Worm (Caenorhabditis elegans) whole organism, young adult: ENCODE results near the gene nlp-81.
A peak's percentile ranks its signal among the peaks of the same experiment; 100 is the strongest.
"Not testable (repeated sequence)": the region's sequence is repeated elsewhere in the genome, so short reads cannot be mapped to it uniquely, and the experiment has no call there.

Experiments used
- B0035.1 ChIP-seq: sonication (generic microtip); optimal IDR thresholded peaks from 2 replicates; lab custom pipeline; 2016; ENCODE audit warnings: missing genetic modification characterization, mild to moderate bottlenecking, missing compliant biosample characterization, missing genotype, missing genetic modification reagents
- C17E4.6 ChIP-seq: fragments of 200-800 bp; sonication (Bioruptor generic); IDR thresholded peaks from 2 replicates; pipeline ENCODE4 v1.3.6; 2022; ENCODE audit warnings: missing genetic modification reagents, missing genetic modification characterization, missing compliant biosample characterization
- F37B4.10 ChIP-seq: fragments of 200-800 bp; sonication (Bioruptor generic); IDR thresholded peaks from 2 replicates; pipeline ENCODE4 v1.3.6; 2022; ENCODE audit warnings: missing genetic modification characterization, missing compliant biosample characterization
- F52B5.7 ChIP-seq: sonication (generic microtip); optimal IDR thresholded peaks from 2 replicates; lab custom pipeline; 2016; ENCODE audit warnings: mild to moderate bottlenecking, missing genetic modification characterization, missing compliant biosample characterization
- F55B11.4 ChIP-seq: sonication (generic microtip); optimal IDR thresholded peaks from 2 replicates; lab custom pipeline; 2016; ENCODE audit warnings: missing compliant biosample characterization, missing genetic modification characterization, borderline replicate concordance; ENCODE audit not compliant: insufficient read depth
- F57A8.1 ChIP-seq: fragments of 200-800 bp; sonication (Bioruptor generic); optimal IDR thresholded peaks from 2 replicates; lab custom pipeline; 2018; ENCODE audit warnings: mild to moderate bottlenecking, missing genetic modification characterization, moderate library complexity, missing compliant biosample characterization
- F57C9.4 ChIP-seq: sonication (generic microtip); optimal IDR thresholded peaks from 2 replicates; lab custom pipeline; 2017; ENCODE audit warnings: mild to moderate bottlenecking, missing genetic modification characterization, missing compliant biosample characterization
- K11D2.4 ChIP-seq: fragments of 200-800 bp; sonication (Bioruptor generic); IDR thresholded peaks from 2 replicates; pipeline ENCODE4 v1.3.6; 2022; ENCODE audit warnings: missing genetic modification reagents, missing genetic modification characterization, missing compliant biosample characterization
- K12H6.12 ChIP-seq: fragments of 200-800 bp; sonication (Bioruptor generic); optimal IDR thresholded peaks from 2 replicates; lab custom pipeline; 2018; ENCODE audit warnings: mild to moderate bottlenecking, missing genetic modification characterization, missing compliant biosample characterization
- Y95B8A.8 ChIP-seq: fragments of 200-800 bp; sonication (Bioruptor generic); IDR thresholded peaks from 2 replicates; pipeline ENCODE4 v1.3.6; 2022; ENCODE audit warnings: missing genetic modification reagents, missing genetic modification characterization, missing compliant biosample characterization
- ZK185.1 ChIP-seq: sonication (generic microtip); optimal IDR thresholded peaks from 2 replicates; lab custom pipeline; 2016; ENCODE audit warnings: mild to moderate bottlenecking, missing genetic modification characterization, missing compliant biosample characterization; ENCODE audit not compliant: poor library complexity, severe bottlenecking
- aptf-3 ChIP-seq: fragments of 200-800 bp; sonication (Bioruptor generic); IDR thresholded peaks from 2 replicates; pipeline ENCODE4 v1.3.6; 2022; ENCODE audit warnings: missing genetic modification characterization, missing compliant biosample characterization
- athp-1 ChIP-seq: sonication (generic microtip); optimal IDR thresholded peaks from 2 replicates; lab custom pipeline; 2017; ENCODE audit warnings: mild to moderate bottlenecking, missing genetic modification characterization, missing compliant biosample characterization
- attf-3 ChIP-seq: fragments of 200-800 bp; sonication (Bioruptor generic); conservative IDR thresholded peaks from 2 replicates; pipeline ENCODE4 v1.3.6; 2022; ENCODE audit warnings: missing genetic modification reagents, missing genetic modification characterization, missing compliant biosample characterization
- cebp-1 ChIP-seq, 2 experiments: fragments of 200-800 bp in 1 of 2; sonication (Bioruptor generic) in 1 of 2; sonication (generic microtip) in 1 of 2; IDR thresholded peaks in 1 of 2; optimal IDR thresholded peaks in 1 of 2; 2 replicates each; pipeline versions ENCODE4 v1.3.6 to Lab custom; 2017 to 2022; ENCODE audit warnings: missing compliant biosample characterization in 2 of 2, missing genetic modification characterization in 2 of 2, mild to moderate bottlenecking in 1 of 2, missing genetic modification reagents in 1 of 2, moderate library complexity in 1 of 2
- ceh-100 ChIP-seq: fragments of 200-800 bp; sonication (Bioruptor generic); IDR thresholded peaks from 2 replicates; pipeline ENCODE4 v1.3.6; 2022; ENCODE audit warnings: missing genetic modification reagents, missing genetic modification characterization, missing compliant biosample characterization
- efl-1 ChIP-seq: fragments of 150-350 bp; optimal IDR thresholded peaks from 2 replicates; lab custom pipeline; 2014; ENCODE audit warnings: missing biosample characterization, missing genetic modification reagents, missing genetic modification characterization
- egrh-3 ChIP-seq: fragments of 200-800 bp; sonication (Bioruptor generic); IDR thresholded peaks from 2 replicates; pipeline ENCODE4 v1.3.6; 2022; ENCODE audit warnings: missing genetic modification reagents, missing genetic modification characterization, missing compliant biosample characterization
- him-1 ChIP-seq: sonication (generic microtip); optimal IDR thresholded peaks from 2 replicates; lab custom pipeline; 2016; ENCODE audit warnings: missing genotype, missing genetic modification reagents, missing genetic modification characterization, missing compliant biosample characterization
- hlh-12 ChIP-seq: sonication (generic microtip); optimal IDR thresholded peaks from 2 replicates; lab custom pipeline; 2016; ENCODE audit warnings: missing genetic modification characterization, missing compliant biosample characterization
- hlh-26 ChIP-seq: fragments of 200-800 bp; sonication (Bioruptor generic); conservative IDR thresholded peaks from 2 replicates; pipeline ENCODE4 v1.3.6; 2022; ENCODE audit warnings: missing genetic modification reagents, missing genetic modification characterization, missing compliant biosample characterization
- lag-1 ChIP-seq: fragments of 200-800 bp; sonication (Bioruptor generic); IDR thresholded peaks from 2 replicates; pipeline ENCODE4 v1.3.6; 2022; ENCODE audit warnings: missing genetic modification reagents, missing genetic modification characterization, missing compliant biosample characterization
- let-607 ChIP-seq, 2 experiments: fragments of 200-800 bp in 1 of 2; sonication (Bioruptor generic) in 1 of 2; sonication (generic microtip) in 1 of 2; optimal IDR thresholded peaks; 2 replicates each; lab custom pipeline; 2016 to 2018; ENCODE audit warnings: mild to moderate bottlenecking in 2 of 2, missing compliant biosample characterization in 2 of 2, missing genetic modification characterization in 2 of 2, moderate library complexity in 2 of 2, missing genotype in 1 of 2
- lin-26 ChIP-seq: fragments of 200-800 bp; sonication (Bioruptor generic); IDR thresholded peaks from 2 replicates; pipeline ENCODE4 v1.3.6; 2022; ENCODE audit warnings: missing genetic modification reagents, missing genetic modification characterization, missing compliant biosample characterization
- lsy-27 ChIP-seq: sonication (generic microtip); optimal IDR thresholded peaks from 2 replicates; lab custom pipeline; 2017; ENCODE audit warnings: missing genetic modification characterization, mild to moderate bottlenecking, missing compliant biosample characterization, antibody characterized with exemption, missing genotype, borderline replicate concordance; ENCODE audit not compliant: insufficient read depth
- mcd-1 ChIP-seq: fragments of 200-800 bp; sonication (Bioruptor generic); IDR thresholded peaks from 2 replicates; pipeline ENCODE4 v1.3.6; 2022; ENCODE audit warnings: missing genetic modification reagents, missing genetic modification characterization, missing compliant biosample characterization
- nfyb-1 ChIP-seq: fragments of 200-800 bp; sonication (Bioruptor generic); IDR thresholded peaks from 2 replicates; pipeline ENCODE4 v1.3.6; 2022; ENCODE audit warnings: missing genetic modification reagents, missing genetic modification characterization, missing compliant biosample characterization
- nhr-80 ChIP-seq: sonication (generic microtip); optimal IDR thresholded peaks from 2 replicates; lab custom pipeline; 2016; ENCODE audit warnings: missing genetic modification characterization, missing compliant biosample characterization
- nhr-90 ChIP-seq: sonication (generic microtip); optimal IDR thresholded peaks from 2 replicates; lab custom pipeline; 2016; ENCODE audit warnings: missing genotype, mild to moderate bottlenecking, missing genetic modification characterization, missing compliant biosample characterization
- pbrm-1 ChIP-seq: fragments of 200-800 bp; sonication (Bioruptor generic); IDR thresholded peaks from 2 replicates; pipeline ENCODE4 v1.3.6; 2022; ENCODE audit warnings: missing genetic modification reagents, missing genetic modification characterization, missing compliant biosample characterization
- snpc-1.1 ChIP-seq: sonication (generic microtip); optimal IDR thresholded peaks from 2 replicates; lab custom pipeline; 2017; ENCODE audit warnings: missing genetic modification characterization, mild to moderate bottlenecking, missing compliant biosample characterization, antibody characterized with exemption, moderate library complexity, missing genotype, missing genetic modification reagents; ENCODE audit not compliant: insufficient read depth
- sptf-2 ChIP-seq: fragments of 200-800 bp; sonication (Bioruptor generic); optimal IDR thresholded peaks from 2 replicates; lab custom pipeline; 2018; ENCODE audit warnings: mild to moderate bottlenecking, missing genetic modification characterization, missing compliant biosample characterization
- zfh-2 ChIP-seq: fragments of 200-800 bp; sonication (Bioruptor generic); conservative IDR thresholded peaks from 2 replicates; pipeline ENCODE4 v1.3.6; 2022; ENCODE audit warnings: missing genetic modification reagents, missing genetic modification characterization, missing compliant biosample characterization
- ztf-18 ChIP-seq: sonication (generic microtip); optimal IDR thresholded peaks from 2 replicates; lab custom pipeline; 2016; ENCODE audit warnings: missing genotype, mild to moderate bottlenecking, missing genetic modification characterization, missing compliant biosample characterization
- ztf-3 ChIP-seq: fragments of 200-800 bp; sonication (Bioruptor generic); optimal IDR thresholded peaks from 2 replicates; lab custom pipeline; 2018; ENCODE audit warnings: mild to moderate bottlenecking, missing genetic modification characterization, missing compliant biosample characterization

nlp-81 gene

ce11 chrIV:3172510-3172909 lies 3.4 kb downstream of the nlp-81 start, which contains the start of gene Y67D8B.1:
Gene Y67D8B.1 (minus strand): TSS chrIV:3172610.
- not testable (repeated sequence) for TF ChIP-seq pbrm-1 (GFP tag; lab: Robert Waterston, UW); ceh-100 (GFP tag; lab: Robert Waterston, UW); B0035.1 (tag; lab: Kevin White, UChicago)

- no peak for TF ChIP-seq lsy-27
- TF ChIP-seq C17E4.6 (GFP tag; lab: Robert Waterston, UW) = no peak
- TF ChIP-seq ztf-18 (tag; lab: Kevin White, UChicago) = no peak
- no peak for TF ChIP-seq hlh-26 (GFP tag; lab: Robert Waterston, UW)
- peak; percentile 4 for TF ChIP-seq K12H6.12 (tag; lab: Kevin White, UChicago)
- TF ChIP-seq ZK185.1 (tag; lab: Kevin White, UChicago) = no peak
- no peak for TF ChIP-seq cebp-1 (GFP tag; IDR thresholded peaks at IDR 0.05; lab: Robert Waterston, UW)
- peak; percentile 7 for TF ChIP-seq cebp-1 (tag; optimal IDR thresholded peaks at IDR 0.05; lab: Kevin White, UChicago)
- no peak for TF ChIP-seq snpc-1.1 (tag; lab: Kevin White, UChicago)
These were observed 7.2 kb downstream of the nlp-81 start for ce11 chrIV:3168656-3169216.

DNA sequence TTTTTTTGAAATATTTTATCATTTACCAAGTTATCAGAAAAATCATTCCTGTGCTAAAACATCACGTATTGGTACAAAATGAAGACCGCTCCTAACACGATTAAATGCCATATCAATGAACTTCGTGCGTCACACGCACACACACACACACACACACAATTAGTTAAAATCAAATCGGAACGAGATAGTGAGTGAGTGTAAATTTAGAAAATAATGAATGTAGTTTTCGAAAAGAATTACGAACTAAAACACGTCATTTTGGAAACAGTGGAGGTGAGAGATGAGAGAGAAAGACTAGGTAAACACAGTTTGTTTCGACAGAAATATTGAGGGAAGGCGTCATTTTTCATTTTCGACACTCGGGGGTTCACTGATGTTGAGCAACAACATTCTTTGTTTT lies 9.0 kb downstream of the nlp-81 start:
- no peak for TF ChIP-seq lag-1 (GFP tag; lab: Robert Waterston, UW)
- no peak for TF ChIP-seq F52B5.7 (tag; lab: Kevin White, UChicago)
- peak; percentile 68 for TF ChIP-seq nhr-80 (tag; lab: Kevin White, UChicago)
- 0 out of 2 replicates have a peak, but pooled peaks have one; percentile 32 for TF ChIP-seq nfyb-1
- no peak for TF ChIP-seq Y95B8A.8 (GFP tag; lab: Robert Waterston, UW)

DNA sequence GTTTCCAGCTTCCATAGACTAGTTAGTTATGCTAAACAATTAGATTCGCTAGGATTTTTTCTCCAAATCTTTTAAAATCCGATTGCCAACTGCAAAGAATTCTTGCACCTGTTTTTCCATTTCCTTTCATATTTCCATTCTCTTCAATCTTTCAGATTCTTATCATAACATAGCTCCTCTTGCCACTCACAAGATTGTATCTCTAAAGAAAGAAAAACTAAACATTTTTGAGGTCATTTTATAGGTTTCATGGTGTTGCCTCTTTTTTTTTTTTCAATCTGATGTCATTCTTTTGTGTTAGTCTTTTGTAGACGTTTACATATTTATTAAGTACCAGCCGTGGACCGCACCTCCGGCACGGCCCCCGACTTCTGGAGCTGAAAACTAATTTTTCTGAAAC lies 10.6 kb downstream of the nlp-81 start:
- TF ChIP-seq F57A8.1 (no peak), let-607 (tag; optimal IDR thresholded peaks at IDR 0.05; lab: Kevin White, UChicago) (no peak), nhr-90 (tag; lab: Kevin White, UChicago) (no peak), F55B11.4 (tag; lab: Kevin White, UChicago) (no peak), F37B4.10 (GFP tag; lab: Robert Waterston, UW) (no peak), pbrm-1 (GFP tag; lab: Robert Waterston, UW) (no peak), aptf-3 (GFP tag; lab: Robert Waterston, UW) (no peak), athp-1 (tag; lab: Kevin White, UChicago) (no peak), hlh-26 (GFP tag; lab: Robert Waterston, UW) (no peak), efl-1 (no peak), lin-26 (GFP tag; lab: Robert Waterston, UW) (no peak), F57C9.4 (tag; lab: Kevin White, UChicago) (no peak), sptf-2 (no peak), K11D2.4 (GFP tag; lab: Robert Waterston, UW) (no peak), attf-3 (GFP tag; lab: Robert Waterston, UW) (no peak), mcd-1 (no peak)

DNA sequence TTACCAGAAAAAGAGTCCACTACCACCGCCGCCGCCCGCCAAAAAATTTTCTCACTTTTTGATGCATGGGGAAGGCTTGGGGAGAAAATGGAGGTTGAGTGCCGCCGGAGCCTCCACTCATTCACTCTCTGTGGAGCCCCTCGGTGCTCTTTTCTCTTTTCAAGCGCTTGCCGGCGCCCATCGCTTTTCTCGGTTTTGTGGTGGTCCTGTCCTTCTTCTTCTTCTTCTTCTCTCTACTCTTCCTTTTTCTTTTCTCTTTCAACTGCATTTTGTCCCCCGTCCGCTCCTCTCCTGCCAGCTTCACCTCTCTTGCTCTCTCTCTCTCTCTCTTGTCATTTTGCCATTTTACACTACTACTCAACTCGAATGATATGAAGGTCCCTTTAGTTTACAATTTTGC lies 12.4 kb downstream of the nlp-81 start:
- TF ChIP-seq him-1 (tag; lab: Kevin White, UChicago) = no peak
- TF ChIP-seq mcd-1 = 0 out of 2 replicates have a peak, but pooled peaks have one; percentile 16
- no peak for TF ChIP-seq ztf-3 (GFP tag; lab: Kevin White, UChicago)
- TF ChIP-seq cebp-1 (GFP tag; IDR thresholded peaks at IDR 0.05; lab: Robert Waterston, UW) = no peak
- peak; percentile 34 for TF ChIP-seq cebp-1 (tag; optimal IDR thresholded peaks at IDR 0.05; lab: Kevin White, UChicago)
- TF ChIP-seq egrh-3 (GFP tag; lab: Robert Waterston, UW) = peak; percentile 67
- peak; percentile 83 for TF ChIP-seq zfh-2 (GFP tag; lab: Robert Waterston, UW)
- TF ChIP-seq hlh-12 (tag; lab: Kevin White, UChicago) = no peak
